Fruit fly (Drosophila melanogaster) whole organism, wandering third instar larva: ENCODE results near the gene CaBP1.

Experiments
- Dfd ChIP-seq: fragments of >200 bp; optimal IDR thresholded peaks from 2 replicates; lab custom pipeline; 2017; ENCODE audit warnings: missing biosample characterization, missing genetic modification characterization
- Hr78 ChIP-seq: fragments of >200 bp; optimal IDR thresholded peaks from 2 replicates; lab custom pipeline; 2017; ENCODE audit warnings: missing biosample characterization, missing genetic modification characterization
- N ChIP-seq: fragments of >200 bp; optimal IDR thresholded peaks from 2 replicates; lab custom pipeline; 2018; ENCODE audit warnings: missing biosample characterization, missing external identifiers, missing genetic modification characterization
- foxo ChIP-seq, 2 experiments: fragments of 200-800 bp; sonication (Bioruptor generic); optimal IDR thresholded peaks; 2 replicates in 1 of 2; 3 replicates in 1 of 2; lab custom pipeline; 2016 to 2017; ENCODE audit warnings: missing biosample characterization in 2 of 2, missing genetic modification characterization in 2 of 2
- psq ChIP-seq: fragments of 200-800 bp; sonication (Bioruptor generic); optimal IDR thresholded peaks from 3 replicates; lab custom pipeline; 2017; ENCODE audit warnings: missing biosample characterization, mild to moderate bottlenecking, missing genetic modification characterization, moderate library complexity
- tai ChIP-seq: sonication (Bioruptor generic); optimal IDR thresholded peaks from 2 replicates; lab custom pipeline; 2016; ENCODE audit warnings: missing biosample characterization, missing genetic modification characterization
- usp ChIP-seq: fragments of >200 bp; optimal IDR thresholded peaks from 2 replicates; lab custom pipeline; 2017; ENCODE audit warnings: missing biosample characterization, missing genetic modification characterization

DNA sequence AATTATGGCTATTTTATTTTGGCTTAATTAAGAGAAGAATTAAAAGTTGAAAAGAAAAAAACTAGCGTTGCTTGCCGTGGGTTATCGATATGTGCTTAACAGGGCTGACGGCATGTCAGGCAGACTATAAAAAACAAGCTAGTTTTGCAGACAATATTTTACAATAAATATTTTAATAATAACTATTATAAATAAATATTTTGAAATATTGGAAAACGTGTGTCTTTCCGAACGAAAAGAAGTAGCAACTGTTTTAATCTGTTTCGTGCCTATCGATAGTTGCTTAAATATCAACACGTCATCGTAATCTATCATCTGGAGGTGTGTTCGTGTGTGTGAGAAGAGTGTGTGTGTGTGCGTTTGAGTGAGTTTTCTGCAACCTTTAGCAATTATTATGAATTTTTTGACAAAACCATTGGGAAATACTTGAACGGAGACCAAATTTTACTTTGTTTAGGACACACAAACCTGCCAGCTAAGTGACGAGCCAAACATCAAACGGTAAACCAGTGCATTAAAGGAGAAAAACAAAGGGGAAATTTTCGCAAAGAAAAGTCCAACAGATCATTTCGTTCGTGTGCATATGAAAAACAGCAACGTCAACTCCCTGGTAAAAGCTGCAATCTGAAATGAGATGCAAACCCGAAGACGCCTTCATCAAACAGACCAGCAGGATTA is 49.4 kb downstream of the CaBP1 start, which contains the start of the genes CG5861 and Syx5:
- no peak for TF ChIP-seq N (GFP tag; lab: Kevin White, UChicago)
- no peak for TF ChIP-seq tai
- TF ChIP-seq foxo (GFP tag; optimal IDR thresholded peaks at IDR 0.05; lab: Kevin White, UChicago) = peak in 1 of 2 experiments; percentile 65
- TF ChIP-seq Hr78 (GFP tag; lab: Kevin White, UChicago) = no peak
- no peak for TF ChIP-seq usp (GFP tag; lab: Kevin White, UChicago)
- peak; percentile 66 for TF ChIP-seq psq
- TF ChIP-seq Dfd (GFP tag; lab: Kevin White, UChicago) = no peak
